Worm (Caenorhabditis elegans) whole organism, L1 larva: ENCODE data around the gene F39G3.2.
A peak's percentile ranks its signal among the peaks of the same experiment; 100 is the strongest.

Source experiments
- C04F5.9 ChIP-seq: sonication (generic microtip); optimal IDR thresholded peaks from 2 replicates; lab custom pipeline; 2016; ENCODE audit warnings: missing genetic modification characterization, missing compliant biosample characterization
- aha-1 ChIP-seq: fragments of 150-350 bp; optimal IDR thresholded peaks from 2 replicates; lab custom pipeline; 2014; ENCODE audit warnings: missing biosample characterization, missing genetic modification characterization
- aly-2 ChIP-seq: fragments of 150-350 bp; optimal IDR thresholded peaks from 2 replicates; lab custom pipeline; 2014; ENCODE audit warnings: missing biosample characterization, missing genetic modification characterization
- ama-1 ChIP-seq: fragments of 150-350 bp; optimal IDR thresholded peaks from 2 replicates; lab custom pipeline; 2014
- blmp-1 ChIP-seq: fragments of 150-350 bp; optimal IDR thresholded peaks from 2 replicates; lab custom pipeline; 2014; ENCODE audit warnings: missing biosample characterization, missing genetic modification characterization
- ceh-8 ChIP-seq: fragments of 200-800 bp; sonication (Bioruptor generic); optimal IDR thresholded peaks from 2 replicates; lab custom pipeline; 2018; ENCODE audit warnings: mild to moderate bottlenecking, missing genetic modification characterization, moderate library complexity, missing compliant biosample characterization
- ceh-88 ChIP-seq: fragments of 200-800 bp; sonication (Bioruptor generic); IDR thresholded peaks from 2 replicates; pipeline ENCODE4 v1.3.6; 2022; ENCODE audit warnings: missing genetic modification characterization, missing compliant biosample characterization
- ceh-90 ChIP-seq: sonication (generic microtip); optimal IDR thresholded peaks from 2 replicates; lab custom pipeline; 2016; ENCODE audit warnings: missing genetic modification characterization, missing compliant biosample characterization
- ces-1 ChIP-seq: fragments of 150-350 bp; optimal IDR thresholded peaks from 2 replicates; lab custom pipeline; 2014; ENCODE audit warnings: missing biosample characterization, missing genetic modification reagents, missing genetic modification characterization
- dpl-1 ChIP-seq, 3 experiments: fragments of 150-350 bp in 2 of 3; sonication (generic microtip) in 1 of 3; optimal IDR thresholded peaks; 2 replicates each; lab custom pipeline; 2014 to 2017; ENCODE audit warnings: missing biosample characterization in 3 of 3, missing genetic modification characterization in 3 of 3, missing genetic modification reagents in 3 of 3
- dsc-1 ChIP-seq: sonication (generic microtip); optimal IDR thresholded peaks from 2 replicates; lab custom pipeline; 2016; ENCODE audit warnings: mild to moderate bottlenecking, missing genetic modification characterization, missing compliant biosample characterization
- efl-1 ChIP-seq, 4 experiments: fragments of 150-350 bp; optimal IDR thresholded peaks in 3 of 4; peaks in 1 of 4; 1 replicate in 1 of 4; 2 replicates in 3 of 4; lab custom pipeline; 2014; ENCODE audit warnings: missing biosample characterization in 2 of 4, missing genetic modification characterization in 2 of 4, missing genetic modification reagents in 2 of 4
- efl-3 ChIP-seq: fragments of 200-800 bp; sonication (Bioruptor generic); optimal IDR thresholded peaks from 2 replicates; lab custom pipeline; 2018; ENCODE audit warnings: mild to moderate bottlenecking, missing genetic modification characterization, missing compliant biosample characterization
- egl-13 ChIP-seq: sonication (generic microtip); optimal IDR thresholded peaks from 2 replicates; lab custom pipeline; 2016; ENCODE audit warnings: missing genotype, missing genetic modification reagents, missing genetic modification characterization, missing compliant biosample characterization
- elt-3 ChIP-seq, 6 experiments: fragments of 150-350 bp in 1 of 6; sonication (generic microtip); optimal IDR thresholded peaks; 2 replicates each; lab custom pipeline; 2017 to 2018; ENCODE audit warnings: missing biosample characterization in 6 of 6, missing genetic modification characterization in 6 of 6, inconsistent platforms in 1 of 6
- irx-1 ChIP-seq: sonication (generic microtip); optimal IDR thresholded peaks from 2 replicates; lab custom pipeline; 2016; ENCODE audit warnings: missing genetic modification characterization, missing compliant biosample characterization
- isw-1 ChIP-seq: fragments of 200-800 bp; sonication (Bioruptor generic); IDR thresholded peaks from 2 replicates; pipeline ENCODE4 v1.3.6; 2022; ENCODE audit warnings: missing genetic modification characterization, missing compliant biosample characterization
- lin-13 ChIP-seq: fragments of 150-350 bp; optimal IDR thresholded peaks from 2 replicates; lab custom pipeline; 2014; ENCODE audit warnings: missing biosample characterization, missing genetic modification reagents, missing genetic modification characterization
- lin-14 ChIP-seq: fragments of 200-800 bp; sonication (Bioruptor generic); optimal IDR thresholded peaks from 2 replicates; lab custom pipeline; 2018; ENCODE audit warnings: mild to moderate bottlenecking, missing genetic modification characterization, moderate library complexity, missing compliant biosample characterization
- lin-15B ChIP-seq: fragments of 150-350 bp; sonication (generic microtip); optimal IDR thresholded peaks from 3 replicates; lab custom pipeline; 2014; ENCODE audit warnings: missing biosample characterization, missing genetic modification characterization
- lin-35 ChIP-seq, 2 experiments: fragments of 150-350 bp; optimal IDR thresholded peaks; 2 replicates each; lab custom pipeline; 2014; ENCODE audit warnings: missing biosample characterization in 2 of 2, missing genetic modification characterization in 2 of 2, missing genetic modification reagents in 2 of 2
- mef-2 ChIP-seq: fragments of 150-350 bp; optimal IDR thresholded peaks from 2 replicates; lab custom pipeline; 2014; ENCODE audit warnings: missing biosample characterization, missing genetic modification characterization
- mep-1 ChIP-seq: fragments of 150-350 bp; optimal IDR thresholded peaks from 2 replicates; lab custom pipeline; 2014; ENCODE audit warnings: missing biosample characterization, missing genetic modification characterization
- nhr-20 ChIP-seq: sonication (generic microtip); optimal IDR thresholded peaks from 2 replicates; lab custom pipeline; 2016; ENCODE audit warnings: mild to moderate bottlenecking, missing genetic modification characterization, missing compliant biosample characterization
- nhr-77 ChIP-seq: fragments of 150-350 bp; optimal IDR thresholded peaks from 2 replicates; lab custom pipeline; 2014; ENCODE audit warnings: missing biosample characterization, missing genetic modification characterization
- nhr-85 ChIP-seq: sonication (generic microtip); peaks from one replicate; lab custom pipeline; 2016; ENCODE audit warnings: missing genetic modification characterization, inconsistent platforms, missing compliant biosample characterization
- nhr-90 ChIP-seq: sonication (generic microtip); optimal IDR thresholded peaks from 2 replicates; lab custom pipeline; 2016; ENCODE audit warnings: mild to moderate bottlenecking, missing genetic modification characterization, missing compliant biosample characterization; ENCODE audit not compliant: poor library complexity
- pag-3 ChIP-seq: sonication (generic microtip); optimal IDR thresholded peaks from 2 replicates; lab custom pipeline; 2017; ENCODE audit warnings: missing genetic modification characterization, mild to moderate bottlenecking, missing compliant biosample characterization, antibody characterized with exemption, borderline replicate concordance; ENCODE audit not compliant: insufficient read depth
- pqm-1 ChIP-seq: sonication (generic microtip); optimal IDR thresholded peaks from 3 replicates; lab custom pipeline; 2017; ENCODE audit warnings: missing biosample characterization, missing genetic modification characterization
- rnt-1 ChIP-seq: sonication (generic microtip); optimal IDR thresholded peaks from 2 replicates; lab custom pipeline; 2016; ENCODE audit warnings: mild to moderate bottlenecking, missing genetic modification characterization, moderate library complexity, missing compliant biosample characterization
- snpc-4 ChIP-seq: fragments of 150-350 bp; optimal IDR thresholded peaks from 2 replicates; lab custom pipeline; 2014; ENCODE audit warnings: missing biosample characterization, missing genetic modification characterization
- snu-23 ChIP-seq: sonication (generic microtip); optimal IDR thresholded peaks from 2 replicates; lab custom pipeline; 2016; ENCODE audit warnings: missing genetic modification characterization, missing compliant biosample characterization
- sox-4 ChIP-seq: sonication (generic microtip); optimal IDR thresholded peaks from 2 replicates; lab custom pipeline; 2016; ENCODE audit warnings: missing genetic modification characterization, missing compliant biosample characterization
- sup-37 ChIP-seq: fragments of 200-800 bp; sonication (Bioruptor generic); optimal IDR thresholded peaks from 2 replicates; lab custom pipeline; 2018; ENCODE audit warnings: mild to moderate bottlenecking, missing genetic modification characterization, missing compliant biosample characterization
- tbx-2 ChIP-seq: sonication (generic microtip); optimal IDR thresholded peaks from 2 replicates; lab custom pipeline; 2016; ENCODE audit warnings: missing genetic modification characterization, missing compliant biosample characterization
- unc-130 ChIP-seq: fragments of 150-350 bp; optimal IDR thresholded peaks from 2 replicates; lab custom pipeline; 2017; ENCODE audit warnings: missing biosample characterization, missing genetic modification characterization, inconsistent platforms
- unc-30 ChIP-seq: sonication (generic microtip); optimal IDR thresholded peaks from 2 replicates; lab custom pipeline; 2017; ENCODE audit warnings: missing biosample characterization, missing genetic modification characterization
- unc-62 ChIP-seq: fragments of 150-350 bp; optimal IDR thresholded peaks from 2 replicates; lab custom pipeline; 2014; ENCODE audit warnings: missing biosample characterization, missing genetic modification reagents, missing genetic modification characterization
- unc-98 ChIP-seq: fragments of 200-800 bp; sonication (Bioruptor generic); IDR thresholded peaks from 2 replicates; pipeline ENCODE4 v1.3.6; 2022; ENCODE audit warnings: missing genetic modification characterization, missing compliant biosample characterization
- xbp-1 ChIP-seq: sonication (generic microtip); optimal IDR thresholded peaks from 2 replicates; lab custom pipeline; 2016; ENCODE audit warnings: missing genetic modification characterization, missing compliant biosample characterization
- zip-4 ChIP-seq: fragments of 200-800 bp; sonication (Bioruptor generic); optimal IDR thresholded peaks from 2 replicates; lab custom pipeline; 2018; ENCODE audit warnings: mild to moderate bottlenecking, missing genetic modification characterization, moderate library complexity, missing compliant biosample characterization

Gene F39G3.2

DNA sequence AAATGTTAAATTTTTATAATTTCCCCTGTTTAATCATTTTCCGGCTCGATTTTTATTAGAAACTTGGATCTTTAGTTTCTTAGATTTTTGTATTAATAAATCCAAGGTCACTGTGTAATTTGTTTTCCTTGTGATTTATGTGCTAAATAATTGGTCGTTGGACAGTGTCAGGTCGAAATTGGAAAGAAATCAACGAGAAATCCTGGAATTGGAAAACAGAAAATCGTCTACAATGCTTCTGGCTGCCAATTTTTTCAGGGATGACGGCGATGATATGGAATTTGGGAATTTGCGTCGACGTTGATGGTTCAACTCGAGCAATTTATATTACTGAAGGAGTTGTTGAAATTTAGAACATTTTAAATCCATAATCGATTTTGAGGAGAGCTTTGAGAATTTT, 3.0 kb upstream of the F39G3.2 start:
- TF ChIP-seq irx-1 (tag; lab: Kevin White, UChicago) (no peak), tbx-2 (tag; lab: Kevin White, UChicago) (no peak), lin-15B (tag; lab: Kevin White, UChicago) (no peak), zip-4 (GFP tag; lab: Kevin White, UChicago) (no peak), C04F5.9 (tag; lab: Kevin White, UChicago) (no peak)

DNA sequence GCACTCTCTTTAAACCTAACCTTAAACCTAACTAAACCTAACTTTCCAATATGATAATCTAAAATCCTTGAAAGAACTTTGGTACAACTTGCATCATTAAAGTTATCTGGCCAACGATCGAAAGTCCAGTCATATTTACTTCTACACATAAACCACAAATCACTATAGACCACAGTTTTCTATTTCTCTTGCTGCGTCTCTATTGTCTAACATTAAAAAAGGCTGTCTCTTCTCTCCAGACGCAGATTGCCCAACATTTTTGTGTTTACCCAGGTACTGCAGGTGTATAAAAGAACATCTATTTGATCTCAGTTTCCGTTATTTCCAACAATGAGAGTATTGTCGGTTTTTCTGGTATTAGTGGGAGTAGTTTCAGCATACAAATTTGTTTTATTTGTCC, 4.6 kb downstream of the F39G3.2 start, which contains the start of gene ugt-61:
TSS of gene ugt-61 (plus strand) at position 233 of the 400 bp plus-strand sequence.
- TF ChIP-seq sup-37 (no peak), rnt-1 (tag; lab: Kevin White, UChicago) (peak; percentile 22), lin-35 (GFP tag; optimal IDR thresholded peaks at IDR 0.05; lab: Kevin White, UChicago) (peak in 1 of 2 experiments; percentile 15), blmp-1 (tag; lab: Kevin White, UChicago) (peak; percentile 33), lin-14 (GFP tag; lab: Kevin White, UChicago) (peak; percentile 73), dpl-1 (GFP tag; optimal IDR thresholded peaks at IDR 0.05; lab: Kevin White, UChicago) (peak in 1 of 3 experiments; percentile 2), tbx-2 (tag; lab: Kevin White, UChicago) (no peak), nhr-90 (tag; lab: Kevin White, UChicago) (peak; percentile 21), nhr-85 (tag; lab: Kevin White, UChicago) (peak; percentile 81), nhr-77 (tag; lab: Kevin White, UChicago) (peak; percentile 29), pag-3 (tag; lab: Kevin White, UChicago) (no peak), mep-1 (tag; lab: Kevin White, UChicago) (peak; percentile 13), nhr-20 (tag; lab: Kevin White, UChicago) (peak; percentile 61), snu-23 (GFP tag; lab: Kevin White, UChicago) (peak; percentile 41), unc-98 (GFP tag; lab: Robert Waterston, UW) (no peak), elt-3 (tag; optimal IDR thresholded peaks at IDR 0.05; lab: Kevin White, UChicago) (peak in 1 of 6 experiments; percentile 9), efl-1 (optimal IDR thresholded peaks at IDR 0.05; lab: Kevin White, UChicago) (peak in 1 of 2 experiments; percentile 10), efl-1 (GFP tag; optimal IDR thresholded peaks at IDR 0.05 in 1 of 2; lab: Kevin White, UChicago) (peak in 1 of 2 experiments; percentile 93)

DNA sequence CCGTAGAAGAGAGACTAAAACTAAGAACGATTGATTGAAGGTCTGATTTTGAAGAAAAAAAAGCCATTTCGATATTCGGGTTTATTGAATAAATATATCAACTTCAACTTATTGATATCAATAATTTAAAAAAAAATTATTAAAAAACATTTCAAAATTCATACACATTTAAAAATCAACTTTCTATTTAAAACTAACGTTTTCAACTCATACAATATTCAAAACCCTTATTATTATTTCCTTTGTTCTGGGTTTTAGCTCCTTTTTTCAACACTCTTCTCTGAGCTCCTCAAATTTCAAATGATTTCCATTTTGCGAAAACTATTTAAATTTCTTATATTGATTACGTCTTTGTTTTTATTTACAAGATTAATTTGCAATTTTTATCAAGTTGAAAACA, 7.6 kb downstream of the F39G3.2 start, which contains the start of gene C18G1.7:
TSS of gene C18G1.7 (plus strand) at position 301 of the 400 bp plus-strand sequence.
- TF ChIP-seq pqm-1 (tag; lab: Kevin White, UChicago) (no peak), ces-1 (GFP tag; lab: Kevin White, UChicago) (no peak), zip-4 (GFP tag; lab: Kevin White, UChicago) (no peak), ama-1 (lab: Kevin White, UChicago) (no peak), nhr-20 (tag; lab: Kevin White, UChicago) (no peak), ceh-90 (tag; lab: Kevin White, UChicago) (no peak), xbp-1 (no peak)
- TF ChIP-seq, all 84 proteins: peak for 0

DNA sequence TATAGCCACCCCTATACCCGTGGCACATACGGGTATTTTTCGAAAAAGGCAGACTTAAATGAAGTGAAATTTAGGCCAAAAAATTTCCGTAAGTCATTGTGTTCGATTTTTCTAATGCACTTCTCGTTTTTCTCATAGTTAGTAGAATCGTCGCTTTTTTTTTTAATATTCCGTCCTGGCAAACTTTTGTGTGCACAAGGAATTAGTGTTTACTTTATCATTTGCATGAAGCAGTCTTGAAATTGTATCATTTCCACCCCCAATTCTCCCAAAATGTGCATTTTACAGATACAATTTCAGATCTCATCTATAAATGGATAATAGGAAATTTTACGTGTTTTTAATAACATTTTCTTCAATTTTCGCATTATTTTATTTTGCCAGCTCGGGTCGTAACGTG, 12.7 kb downstream of the F39G3.2 start, which contains the start of gene C18G1.6:
TSS of gene C18G1.6 (plus strand) at position 301 of the 400 bp plus-strand sequence.
- no peak for TF ChIP-seq mef-2 (tag; lab: Kevin White, UChicago)
- TF ChIP-seq egl-13 (tag; lab: Kevin White, UChicago), result no peak
- TF ChIP-seq elt-3 (tag; optimal IDR thresholded peaks at IDR 0.05; lab: Kevin White, UChicago), result no peak
- TF ChIP-seq sox-4, result no peak
- TF ChIP-seq xbp-1, result no peak
- no peak for TF ChIP-seq pag-3 (tag; lab: Kevin White, UChicago)
- no peak for TF ChIP-seq lin-13 (GFP tag; lab: Kevin White, UChicago)
- no peak for TF ChIP-seq pqm-1 (tag; lab: Kevin White, UChicago)
- no peak for TF ChIP-seq dpl-1 (GFP tag; optimal IDR thresholded peaks at IDR 0.05; lab: Kevin White, UChicago)
- no peak for TF ChIP-seq isw-1 (GFP tag; lab: Robert Waterston, UW)
- no peak for TF ChIP-seq dsc-1 (tag; lab: Kevin White, UChicago)

DNA sequence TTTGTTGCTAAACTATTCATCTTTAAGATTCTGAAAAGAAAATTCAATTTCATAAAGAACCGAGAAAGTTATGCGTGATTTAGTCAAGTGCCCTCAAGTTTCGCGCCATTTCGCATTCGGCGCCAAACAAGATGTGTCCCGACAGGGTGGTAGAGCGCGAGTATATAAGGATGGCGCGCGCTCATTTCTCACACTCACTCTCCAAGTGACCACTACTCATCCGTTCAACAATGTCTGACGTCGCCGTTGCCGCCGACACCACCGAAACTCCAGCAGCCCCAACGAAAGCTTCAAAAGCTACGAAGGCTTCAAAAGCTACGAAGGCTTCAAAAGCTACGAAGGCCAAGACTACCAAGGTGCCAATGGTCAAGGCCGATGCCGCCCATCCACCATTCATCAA, 16.5 kb downstream of the F39G3.2 start, which contains the start of gene hil-4:
TSS of gene hil-4 (plus strand) at position 191 of the 400 bp plus-strand sequence.
- TF ChIP-seq zip-4 (GFP tag; lab: Kevin White, UChicago) (no peak), efl-3 (GFP tag; lab: Kevin White, UChicago) (no peak), ceh-90 (tag; lab: Kevin White, UChicago) (no peak), snpc-4 (tag; lab: Kevin White, UChicago) (no peak), unc-30 (tag; lab: Kevin White, UChicago) (no peak), aha-1 (tag; lab: Kevin White, UChicago) (no peak), aly-2 (tag; lab: Kevin White, UChicago) (no peak), blmp-1 (tag; lab: Kevin White, UChicago) (no peak), efl-1 (optimal IDR thresholded peaks at IDR 0.05; lab: Kevin White, UChicago) (peak in 1 of 2 experiments; percentile 21), efl-1 (GFP tag; optimal IDR thresholded peaks at IDR 0.05 in 1 of 2; lab: Kevin White, UChicago) (no peak), dpl-1 (GFP tag; optimal IDR thresholded peaks at IDR 0.05; lab: Kevin White, UChicago) (peak in 1 of 3 experiments; percentile 18), lin-13 (GFP tag; lab: Kevin White, UChicago) (no peak), unc-130 (tag; lab: Kevin White, UChicago) (no peak), ceh-88 (GFP tag; lab: Robert Waterston, UW) (no peak), dsc-1 (tag; lab: Kevin White, UChicago) (no peak), ceh-8 (GFP tag; lab: Kevin White, UChicago) (no peak), unc-62 (GFP tag; lab: Kevin White, UChicago) (no peak)
